Fruit fly (Drosophila melanogaster): ENCODE results near the gene heix.

DNA sequence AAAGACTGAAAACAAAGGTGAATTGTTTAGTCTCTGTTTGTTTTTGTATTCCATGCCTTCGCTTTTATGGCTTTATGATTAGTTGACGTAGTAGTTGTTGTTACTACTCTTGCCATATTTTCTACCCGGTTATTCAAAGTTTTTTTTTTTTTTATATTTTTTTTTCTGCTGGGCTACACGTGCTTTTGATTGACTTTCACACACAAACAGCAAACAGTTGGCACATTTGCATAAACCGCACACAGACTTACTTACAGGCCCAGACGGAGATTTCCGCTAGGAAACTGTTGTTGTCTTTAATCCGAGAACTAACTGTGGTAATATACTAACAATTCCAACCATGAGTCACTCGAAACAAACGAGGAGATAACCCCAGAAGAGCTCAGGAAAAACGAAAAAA is 16.2 kb upstream of the heix start:
- TF ChIP-seq CG4318 (GFP tag; optimal IDR thresholded peaks at IDR 0.05) (no peak), Ets96B (tag; optimal IDR thresholded peaks at IDR 0.05) (no peak)

Measured in whole organism, prepupa.